Fruit fly (Drosophila melanogaster) whole organism, embryonic: Measurements from ENCODE around the gene Tom70.

Experiments used
- Atf3 ChIP-seq: fragments of 200-800 bp; sonication (Bioruptor generic); optimal IDR thresholded peaks from 3 replicates; lab custom pipeline; 2016; ENCODE audit warnings: missing biosample characterization, missing genetic modification characterization
- BEAF-32 ChIP-seq: fragments of 200-800 bp; sonication (Bioruptor generic); optimal IDR thresholded peaks from 3 replicates; lab custom pipeline; 2017; ENCODE audit warnings: missing biosample characterization, missing genetic modification characterization, mild to moderate bottlenecking, moderate library complexity, missing genetic modification reagents
- CG10462 ChIP-seq: fragments of 200-800 bp; sonication (Bioruptor generic); optimal IDR thresholded peaks from 2 replicates; lab custom pipeline; 2016; ENCODE audit warnings: missing biosample characterization, missing genetic modification characterization
- CG12942 ChIP-seq: fragments of 200-800 bp; sonication (Bioruptor generic); optimal IDR thresholded peaks from 3 replicates; lab custom pipeline; 2016; ENCODE audit warnings: missing biosample characterization, missing genetic modification characterization
- CG13287 ChIP-seq: fragments of 200-800 bp; sonication (Bioruptor generic); IDR thresholded peaks from 2 replicates; pipeline ENCODE4 v1.3.6; 2022; ENCODE audit warnings: missing biosample characterization, missing genetic modification characterization; ENCODE audit not compliant: partially characterized antibody
- CG14441 ChIP-seq: fragments of 200-800 bp; sonication (Bioruptor generic); IDR thresholded peaks from 2 replicates; pipeline ENCODE4 v1.3.6; 2022; ENCODE audit warnings: missing biosample characterization, missing genetic modification characterization
- CG15073 ChIP-seq: fragments of 200-800 bp; sonication (Bioruptor generic); optimal IDR thresholded peaks from 2 replicates; lab custom pipeline; 2016; ENCODE audit warnings: missing biosample characterization, missing genetic modification characterization
- CG15514 ChIP-seq: fragments of 200-800 bp; sonication (Bioruptor generic); optimal IDR thresholded peaks from 3 replicates; lab custom pipeline; 2017; ENCODE audit warnings: missing biosample characterization, missing genetic modification characterization, mild to moderate bottlenecking, moderate library complexity, missing genetic modification reagents
- CG17359 ChIP-seq: fragments of 200-800 bp; sonication (Bioruptor generic); optimal IDR thresholded peaks from 3 replicates; lab custom pipeline; 2018; ENCODE audit warnings: missing biosample characterization, mild to moderate bottlenecking, missing genetic modification characterization, moderate library complexity
- CG2129 ChIP-seq: fragments of 200-800 bp; sonication (Bioruptor generic); IDR thresholded peaks from 2 replicates; pipeline ENCODE4 v1.3.6; 2022; ENCODE audit warnings: missing biosample characterization, missing genetic modification characterization; ENCODE audit not compliant: partially characterized antibody
- CG2712 ChIP-seq: fragments of 200-800 bp; optimal IDR thresholded peaks from 3 replicates; lab custom pipeline; 2019; ENCODE audit warnings: missing biosample characterization, mild to moderate bottlenecking, missing genetic modification characterization, moderate library complexity
- CG2889 ChIP-seq: fragments of 200-800 bp; sonication (Bioruptor generic); IDR thresholded peaks from 3 replicates; pipeline ENCODE4 v1.3.6; 2022; ENCODE audit warnings: missing biosample characterization, missing genetic modification characterization
- CG42726 ChIP-seq: fragments of 200-800 bp; sonication (Bioruptor generic); IDR thresholded peaks from 2 replicates; pipeline ENCODE4 v1.3.6; 2022; ENCODE audit warnings: missing biosample characterization, missing genetic modification characterization; ENCODE audit not compliant: partially characterized antibody
- CG4424 ChIP-seq: fragments of 200-800 bp; sonication (Bioruptor generic); optimal IDR thresholded peaks from 3 replicates; lab custom pipeline; 2016; ENCODE audit warnings: missing biosample characterization, missing genetic modification characterization
- CG4617 ChIP-seq: fragments of 200-800 bp; sonication (Bioruptor generic); optimal IDR thresholded peaks from 3 replicates; lab custom pipeline; 2016; ENCODE audit warnings: missing biosample characterization, missing genetic modification characterization, borderline replicate concordance
- CG6854 ChIP-seq: fragments of 200-800 bp; sonication (Bioruptor generic); optimal IDR thresholded peaks from 3 replicates; lab custom pipeline; 2017; ENCODE audit warnings: missing biosample characterization, mild to moderate bottlenecking, missing genetic modification characterization
- CG7745 ChIP-seq: fragments of 200-800 bp; sonication (Bioruptor generic); optimal IDR thresholded peaks from 2 replicates; lab custom pipeline; 2018; ENCODE audit warnings: missing biosample characterization, mild to moderate bottlenecking, missing genetic modification characterization, moderate library complexity
- CG7786 ChIP-seq: fragments of 200-800 bp; sonication (Bioruptor generic); optimal IDR thresholded peaks from 2 replicates; lab custom pipeline; 2016; ENCODE audit warnings: missing biosample characterization, missing genetic modification characterization
- CG8765 ChIP-seq: fragments of 200-800 bp; sonication (Bioruptor generic); IDR thresholded peaks from 2 replicates; pipeline ENCODE4 v1.3.6; 2022; ENCODE audit warnings: missing biosample characterization, missing genetic modification characterization
- CG8944 ChIP-seq: fragments of 200-800 bp; sonication (Bioruptor generic); optimal IDR thresholded peaks from 3 replicates; lab custom pipeline; 2016; ENCODE audit warnings: missing biosample characterization, missing genetic modification characterization
- CG9215 ChIP-seq: fragments of 200-800 bp; sonication (Bioruptor generic); IDR thresholded peaks from 2 replicates; pipeline ENCODE4 v1.3.6; 2022; ENCODE audit warnings: missing biosample characterization, missing genetic modification characterization
- CHES-1-like ChIP-seq: fragments of 200-800 bp; sonication (Bioruptor generic); optimal IDR thresholded peaks from 2 replicates; lab custom pipeline; 2016; ENCODE audit warnings: missing biosample characterization, missing genetic modification characterization
- Deaf1 ChIP-seq: fragments of 200-800 bp; optimal IDR thresholded peaks from 3 replicates; lab custom pipeline; 2019; ENCODE audit warnings: missing biosample characterization, mild to moderate bottlenecking, missing genetic modification characterization, moderate library complexity
- Dp ChIP-seq: fragments of 200-800 bp; sonication (Bioruptor generic); optimal IDR thresholded peaks from 2 replicates; lab custom pipeline; 2018; ENCODE audit warnings: missing biosample characterization, mild to moderate bottlenecking, missing genetic modification characterization, moderate library complexity
- Dref ChIP-seq: fragments of 200-800 bp; sonication (Bioruptor generic); IDR thresholded peaks from 2 replicates; pipeline ENCODE4 v1.3.6; 2022; ENCODE audit warnings: missing biosample characterization, missing genetic modification characterization
- E2f2 ChIP-seq: fragments of 200-800 bp; sonication (Bioruptor generic); IDR thresholded peaks from 2 replicates; pipeline ENCODE4 v1.3.6; 2022; ENCODE audit warnings: missing biosample characterization, missing genetic modification characterization
- Ets97D ChIP-seq: fragments of 200-800 bp; sonication (Bioruptor generic); optimal IDR thresholded peaks from 3 replicates; lab custom pipeline; 2016; ENCODE audit warnings: missing biosample characterization, missing genetic modification characterization
- Fer1 ChIP-seq: fragments of 200-800 bp; sonication (Bioruptor generic); optimal IDR thresholded peaks from 2 replicates; lab custom pipeline; 2017; ENCODE audit warnings: missing biosample characterization, mild to moderate bottlenecking, missing genetic modification characterization
- HmgZ ChIP-seq: fragments of 200-800 bp; sonication (Bioruptor generic); optimal IDR thresholded peaks from 2 replicates; lab custom pipeline; 2018; ENCODE audit warnings: missing biosample characterization, mild to moderate bottlenecking, missing genetic modification characterization
- Hmr ChIP-seq: fragments of 200-800 bp; sonication (Bioruptor generic); optimal IDR thresholded peaks from 3 replicates; lab custom pipeline; 2017; ENCODE audit warnings: mild to moderate bottlenecking, missing biosample characterization, missing genetic modification reagents, missing genetic modification characterization
- Hr3 ChIP-seq: fragments of 200-800 bp; sonication (Bioruptor generic); optimal IDR thresholded peaks from 3 replicates; lab custom pipeline; 2016; ENCODE audit warnings: missing biosample characterization, missing genetic modification characterization
- MESR4 ChIP-seq: fragments of 200-800 bp; sonication (Bioruptor generic); optimal IDR thresholded peaks from 2 replicates; lab custom pipeline; 2018; ENCODE audit warnings: missing biosample characterization, mild to moderate bottlenecking, missing genetic modification characterization, moderate library complexity
- Med ChIP-seq: fragments of 200-800 bp; sonication (Bioruptor generic); peaks from one replicate; lab custom pipeline; 2016; ENCODE audit warnings: missing biosample characterization, missing genetic modification characterization, mild to moderate bottlenecking, inconsistent platforms, moderate library complexity
- NK7.1 ChIP-seq: fragments of 200-800 bp; sonication (Bioruptor generic); optimal IDR thresholded peaks from 3 replicates; lab custom pipeline; 2016; ENCODE audit warnings: missing biosample characterization, missing genetic modification characterization
- Pdp1 ChIP-seq, 2 experiments: fragments of 200-800 bp; sonication (Bioruptor generic); optimal IDR thresholded peaks; 3 replicates each; lab custom pipeline; 2016; ENCODE audit warnings: missing biosample characterization in 2 of 2, missing genetic modification characterization in 2 of 2, mild to moderate bottlenecking in 1 of 2, moderate library complexity in 1 of 2
- Sry-δ ChIP-seq: fragments of 200-800 bp; sonication (Bioruptor generic); optimal IDR thresholded peaks from 2 replicates; lab custom pipeline; 2016; ENCODE audit warnings: missing biosample characterization, missing genetic modification characterization
- Ssrp ChIP-seq: fragments of 200-800 bp; sonication (Bioruptor generic); optimal IDR thresholded peaks from 2 replicates; lab custom pipeline; 2018; ENCODE audit warnings: missing biosample characterization, mild to moderate bottlenecking, missing genetic modification characterization, moderate library complexity
- al ChIP-seq: fragments of 200-800 bp; sonication (Bioruptor generic); IDR thresholded peaks from 2 replicates; pipeline ENCODE4 v1.3.6; 2022; ENCODE audit warnings: missing biosample characterization, missing genetic modification characterization
- amos ChIP-seq: fragments of 200-800 bp; sonication (Bioruptor generic); IDR thresholded peaks from 2 replicates; pipeline ENCODE4 v1.3.6; 2022; ENCODE audit warnings: missing biosample characterization, missing genetic modification characterization; ENCODE audit not compliant: partially characterized antibody
- dpn ChIP-seq, 2 experiments: fragments of 200-800 bp; sonication (Bioruptor generic); optimal IDR thresholded peaks; 3 replicates each; lab custom pipeline; 2016; ENCODE audit warnings: missing biosample characterization in 2 of 2, missing genetic modification characterization in 2 of 2
- ems ChIP-seq: fragments of 200-800 bp; sonication (Bioruptor generic); optimal IDR thresholded peaks from 3 replicates; lab custom pipeline; 2016; ENCODE audit warnings: missing biosample characterization, missing genetic modification characterization
- ewg ChIP-seq: fragments of 200-800 bp; sonication (Bioruptor generic); optimal IDR thresholded peaks from 3 replicates; lab custom pipeline; 2017; ENCODE audit warnings: mild to moderate bottlenecking, missing biosample characterization, missing genetic modification reagents, missing genetic modification characterization
- gcm ChIP-seq: fragments of 200-800 bp; sonication (Bioruptor generic); optimal IDR thresholded peaks from 2 replicates; lab custom pipeline; 2019; ENCODE audit warnings: missing biosample characterization, mild to moderate bottlenecking, missing genetic modification characterization, moderate library complexity
- peb ChIP-seq: fragments of 200-800 bp; sonication (Bioruptor generic); IDR thresholded peaks from 2 replicates; pipeline ENCODE4 v1.3.6; 2022; ENCODE audit warnings: missing biosample characterization, missing genetic modification characterization
- stwl ChIP-seq: fragments of 200-800 bp; sonication (Bioruptor generic); optimal IDR thresholded peaks from 3 replicates; lab custom pipeline; 2018; ENCODE audit warnings: missing biosample characterization, mild to moderate bottlenecking, missing genetic modification characterization, moderate library complexity
- trem ChIP-seq: fragments of 200-800 bp; optimal IDR thresholded peaks from 3 replicates; lab custom pipeline; 2019; ENCODE audit warnings: missing biosample characterization, mild to moderate bottlenecking, missing genetic modification characterization, moderate library complexity
- tx ChIP-seq: fragments of 200-800 bp; sonication (Bioruptor generic); optimal IDR thresholded peaks from 2 replicates; lab custom pipeline; 2016; ENCODE audit warnings: missing biosample characterization, missing genetic modification characterization
- unc-4 ChIP-seq: fragments of 200-800 bp; sonication (Bioruptor generic); IDR thresholded peaks from 2 replicates; pipeline ENCODE4 v1.3.6; 2022; ENCODE audit warnings: missing biosample characterization, missing genetic modification characterization; ENCODE audit not compliant: partially characterized antibody
- vnd ChIP-seq: fragments of 200-800 bp; sonication (Bioruptor generic); IDR thresholded peaks from 3 replicates; pipeline ENCODE4 v1.3.6; 2022; ENCODE audit warnings: missing biosample characterization, missing genetic modification characterization; ENCODE audit not compliant: partially characterized antibody
- vvl ChIP-seq: fragments of 200-800 bp; sonication (Bioruptor generic); IDR thresholded peaks from 2 replicates; pipeline ENCODE4 v1.3.6; 2022; ENCODE audit warnings: missing biosample characterization, missing genetic modification characterization

The Tom70 gene

DNA sequence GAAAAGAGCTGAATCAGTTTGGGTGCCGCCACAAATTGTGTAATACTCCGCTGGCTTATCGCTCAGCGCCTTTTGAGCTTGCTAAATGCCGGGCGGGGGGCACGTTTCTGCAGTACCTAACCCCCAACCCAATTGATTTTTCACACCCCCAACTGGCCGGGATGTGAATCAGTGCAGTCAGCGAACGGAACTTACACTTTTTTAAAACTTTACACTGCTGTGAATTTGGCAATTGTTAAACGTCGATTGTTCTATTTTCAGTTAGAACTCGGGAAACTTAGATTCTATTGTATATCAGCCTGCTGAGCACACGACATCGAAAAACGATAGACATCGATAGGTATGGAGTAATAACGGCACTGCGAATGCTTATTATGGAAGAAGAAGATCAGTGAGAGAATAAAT is at the start of gene Tom70:
TSS of gene Tom70 (minus strand) at position 335 of the 405 bp plus-strand sequence.
- no peak for TF ChIP-seq vvl (GFP tag; lab: Robert Waterston, UW)
- no peak for TF ChIP-seq CG8765 (GFP tag; lab: Robert Waterston, UW)
- no peak for TF ChIP-seq CG15073
- TF ChIP-seq CG9215 (GFP tag; lab: Robert Waterston, UW), result no peak
- TF ChIP-seq stwl, result peak; percentile 62
- TF ChIP-seq CHES-1-like (GFP tag; lab: Kevin White, UChicago), result no peak
- no peak for TF ChIP-seq ems (GFP tag; lab: Kevin White, UChicago)
- no peak for TF ChIP-seq CG2889 (GFP tag; lab: Robert Waterston, UW)
- peak; percentile 79 for TF ChIP-seq MESR4 (GFP tag; lab: Kevin White, UChicago)
- TF ChIP-seq Med, result peak; percentile 25
- no peak for TF ChIP-seq gcm (GFP tag; lab: Kevin White, UChicago)
- no peak for TF ChIP-seq CG17359
- peak; percentile 55 for TF ChIP-seq CG13287
- no peak for TF ChIP-seq CG6854
- TF ChIP-seq CG8944 (GFP tag; lab: Kevin White, UChicago), result no peak
- TF ChIP-seq Dref, result peak; percentile 73
- no peak for TF ChIP-seq al (GFP tag; lab: Robert Waterston, UW)
- no peak for TF ChIP-seq Atf3
- no peak for TF ChIP-seq ewg (GFP tag; lab: Kevin White, UChicago)
- TF ChIP-seq CG7745, result no peak
- TF ChIP-seq Fer1, result peak; percentile 21
- no peak for TF ChIP-seq CG2129 (GFP tag; lab: Robert Waterston, UW)
- TF ChIP-seq unc-4, result peak; percentile 58; the same call in 1 of the 2 replicates
- no peak for TF ChIP-seq CG2712 (tag; lab: Kevin White, UChicago)
- TF ChIP-seq Dp (GFP tag; lab: Kevin White, UChicago), result peak; percentile 36
- no peak for TF ChIP-seq Hr3 (GFP tag; lab: Kevin White, UChicago)
- TF ChIP-seq CG4617 (GFP tag; lab: Kevin White, UChicago), result peak; percentile 57
- TF ChIP-seq CG10462, result no peak
- TF ChIP-seq amos (GFP tag; lab: Robert Waterston, UW), result peak; percentile 54; the same call in 1 of the 2 replicates
- peak; percentile 66 for TF ChIP-seq BEAF-32 (GFP tag; lab: Kevin White, UChicago)
- TF ChIP-seq E2f2, result peak; percentile 53
- no peak for TF ChIP-seq peb
- TF ChIP-seq vnd (GFP tag; lab: Robert Waterston, UW), result peak; percentile 48; the same call in 2 of the 3 replicates
- TF ChIP-seq CG42726, result 0 out of 2 replicates have a peak, but pooled peaks have one; percentile 37
- TF ChIP-seq CG15514 (GFP tag; lab: Kevin White, UChicago), result no peak
- TF ChIP-seq Ssrp (tag; lab: Kevin White, UChicago), result no peak
- TF ChIP-seq CG14441 (GFP tag; lab: Robert Waterston, UW), result no peak
- TF ChIP-seq CG12942, result no peak
- TF ChIP-seq CG4424, result no peak
- peak; percentile 17 for TF ChIP-seq Ets97D
- peak; percentile 38 for TF ChIP-seq trem (tag; lab: Kevin White, UChicago)
- TF ChIP-seq NK7.1 (GFP tag; lab: Kevin White, UChicago), result no peak
- TF ChIP-seq CG7786 (GFP tag; lab: Kevin White, UChicago), result no peak
- peak in 1 of 2 experiments; percentile 94 for TF ChIP-seq Pdp1 (GFP tag; optimal IDR thresholded peaks at IDR 0.05; lab: Kevin White, UChicago)
- peak; percentile 58 for TF ChIP-seq Sry-δ
- TF ChIP-seq dpn (GFP tag; optimal IDR thresholded peaks at IDR 0.05; lab: Kevin White, UChicago), result no peak
- TF ChIP-seq HmgZ (tag; lab: Kevin White, UChicago), result peak; percentile 19
- TF ChIP-seq tx, result no peak
- TF ChIP-seq Deaf1 (tag; lab: Kevin White, UChicago), result no peak
- TF ChIP-seq Hmr (GFP tag; lab: Kevin White, UChicago), result no peak
